Worm (Caenorhabditis elegans): ENCODE measurements around the gene C52B9.10.

DNA sequence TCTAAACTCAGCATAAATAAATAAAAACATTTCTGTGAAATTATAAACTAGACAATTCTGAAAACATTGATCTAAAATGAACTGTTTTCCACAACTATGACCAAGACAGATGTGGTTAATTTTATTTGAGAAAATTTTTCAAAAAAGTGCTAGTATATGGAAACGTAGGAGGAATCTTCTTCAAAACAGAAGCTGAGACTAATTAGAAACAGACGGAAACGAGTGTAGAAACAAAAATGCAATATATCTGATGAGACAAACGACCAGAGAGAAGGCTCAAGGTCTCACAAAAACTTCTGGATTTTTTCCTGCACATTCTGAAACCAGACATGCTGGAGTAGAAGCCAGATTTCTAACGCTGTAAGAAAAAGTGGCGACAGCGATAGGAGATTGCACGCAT, 22.2 kb downstream of the C52B9.10 start:
- TF ChIP-seq tab-1 (GFP tag; IDR thresholded peaks at IDR 0.05) (no peak), klf-2 (GFP tag; conservative IDR thresholded peaks at IDR 0.05) (no peak)
